Worm (Caenorhabditis elegans) whole organism, midembryonic: ENCODE data around the gene W02H5.8.
A peak's percentile ranks its signal among the peaks of the same experiment; 100 is the strongest.

Experiments used
- T22C8.4 ChIP-seq: fragments of 200-800 bp; sonication (Bioruptor generic); IDR thresholded peaks from 2 replicates; pipeline ENCODE4 v1.3.6; 2022; ENCODE audit warnings: missing genetic modification characterization, missing compliant biosample characterization
- cog-1 ChIP-seq: sonication (generic microtip); optimal IDR thresholded peaks from 2 replicates; lab custom pipeline; 2016; ENCODE audit warnings: missing genetic modification characterization, missing compliant biosample characterization
- flt-1 ChIP-seq: fragments of 200-800 bp; sonication (Bioruptor generic); IDR thresholded peaks from 2 replicates; pipeline ENCODE4 v1.3.6; 2022; ENCODE audit warnings: missing genetic modification characterization, missing compliant biosample characterization
- klf-2 ChIP-seq: fragments of 200-800 bp; sonication (Bioruptor generic); conservative IDR thresholded peaks from 2 replicates; pipeline ENCODE4 v1.3.6; 2022; ENCODE audit warnings: missing genetic modification reagents, missing genetic modification characterization, missing compliant biosample characterization
- med-1 ChIP-seq: sonication (generic microtip); optimal IDR thresholded peaks from 2 replicates; lab custom pipeline; 2017; ENCODE audit warnings: missing genetic modification characterization, mild to moderate bottlenecking, missing compliant biosample characterization, antibody characterized with exemption, missing genetic modification reagents; ENCODE audit not compliant: insufficient read depth
- ref-1 ChIP-seq: fragments of 200-800 bp; sonication (Bioruptor generic); conservative IDR thresholded peaks from 2 replicates; pipeline ENCODE4 v1.3.6; 2022; ENCODE audit warnings: missing genetic modification reagents, missing genetic modification characterization, missing compliant biosample characterization
- tab-1 ChIP-seq: fragments of 200-800 bp; sonication (Bioruptor generic); IDR thresholded peaks from 2 replicates; pipeline ENCODE4 v1.3.6; 2022; ENCODE audit warnings: missing genetic modification characterization, missing compliant biosample characterization
- ztf-23 ChIP-seq: fragments of 200-800 bp; sonication (Bioruptor generic); IDR thresholded peaks from 2 replicates; pipeline ENCODE4 v1.3.6; 2022; ENCODE audit warnings: missing genetic modification reagents, missing genetic modification characterization, missing compliant biosample characterization
- ztf-29 ChIP-seq: fragments of 200-800 bp; sonication (Bioruptor generic); IDR thresholded peaks from 2 replicates; pipeline ENCODE4 v1.3.6; 2022; ENCODE audit warnings: missing genetic modification reagents, missing genetic modification characterization, missing compliant biosample characterization

W02H5.8 gene

ce11 chrV:2652557-2653133 lies at the start of gene W02H5.8, which contains the start of gene angl-1:
W02H5.8 (minus strand) TSS chrV:2652657.
angl-1 (plus strand) TSS chrV:2653083.
- TF ChIP-seq klf-2 (GFP tag; lab: Robert Waterston, UW) (no peak), T22C8.4 (GFP tag; lab: Robert Waterston, UW) (no peak), tab-1 (GFP tag; lab: Robert Waterston, UW) (no peak), flt-1 (GFP tag; lab: Robert Waterston, UW) (no peak), ztf-23 (GFP tag; lab: Robert Waterston, UW) (no peak), ref-1 (GFP tag; lab: Robert Waterston, UW) (no peak), cog-1 (tag; lab: Kevin White, UChicago) (no peak), ztf-29 (GFP tag; lab: Robert Waterston, UW) (no peak), med-1 (no peak)

DNA sequence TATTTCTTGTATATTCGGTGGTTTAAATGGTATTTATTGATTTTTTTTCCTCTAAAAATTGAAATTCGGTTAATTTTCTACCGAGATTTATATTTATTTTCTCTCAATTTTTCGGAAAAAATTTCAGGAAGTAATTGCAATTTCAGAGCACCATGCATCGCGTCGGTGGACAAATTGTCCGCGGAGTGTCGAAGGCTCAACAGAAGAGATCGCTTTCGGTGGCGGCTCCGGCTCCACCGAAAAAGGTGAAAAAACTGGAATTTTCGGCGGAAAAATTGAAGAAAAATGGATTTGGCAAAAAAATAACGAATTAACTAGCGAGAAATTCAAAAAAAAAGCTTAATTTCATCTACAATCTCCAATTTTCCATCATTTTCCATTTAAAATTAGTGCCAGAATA lies 46.4 kb upstream of the W02H5.8 start, which contains the start of gene nuo-5:
TSS of gene nuo-5 (plus strand) at position 147 of the 400 bp plus-strand sequence.
- TF ChIP-seq flt-1 (GFP tag; lab: Robert Waterston, UW): no peak
- no peak for TF ChIP-seq tab-1 (GFP tag; lab: Robert Waterston, UW)
- TF ChIP-seq klf-2 (GFP tag; lab: Robert Waterston, UW): no peak
- no peak for TF ChIP-seq cog-1 (tag; lab: Kevin White, UChicago)
- TF ChIP-seq med-1: no peak
- TF ChIP-seq ref-1 (GFP tag; lab: Robert Waterston, UW): no peak
- TF ChIP-seq ztf-29 (GFP tag; lab: Robert Waterston, UW): no peak
- no peak for TF ChIP-seq ztf-23 (GFP tag; lab: Robert Waterston, UW)
- TF ChIP-seq T22C8.4 (GFP tag; lab: Robert Waterston, UW): no peak

DNA sequence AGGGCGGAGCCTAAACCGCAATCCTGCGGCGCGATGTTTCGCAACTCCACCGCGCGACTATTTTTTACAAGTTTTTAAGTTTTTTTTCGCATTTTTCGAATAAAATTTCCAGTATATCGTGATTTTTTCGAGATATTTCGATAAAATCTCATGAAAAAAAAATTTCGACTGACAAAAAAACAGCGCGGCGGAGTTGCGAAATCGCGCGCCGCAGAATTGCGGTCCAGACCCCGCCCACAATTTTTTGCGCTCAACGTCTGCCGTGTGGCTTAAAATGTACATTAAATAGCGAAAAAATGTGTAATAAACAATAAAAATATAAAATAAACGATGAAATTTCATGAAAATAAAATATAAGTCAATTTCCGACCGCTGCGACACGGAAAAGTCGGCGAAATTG lies 45.2 kb upstream of the W02H5.8 start:
- TF ChIP-seq ztf-29 (GFP tag; lab: Robert Waterston, UW): no peak
- TF ChIP-seq flt-1 (GFP tag; lab: Robert Waterston, UW): 0 out of 2 replicates have a peak, but pooled peaks have one; percentile 58
- no peak for TF ChIP-seq klf-2 (GFP tag; lab: Robert Waterston, UW)
- no peak for TF ChIP-seq tab-1 (GFP tag; lab: Robert Waterston, UW)
- no peak for TF ChIP-seq cog-1 (tag; lab: Kevin White, UChicago)
- TF ChIP-seq T22C8.4 (GFP tag; lab: Robert Waterston, UW): no peak
- no peak for TF ChIP-seq ref-1 (GFP tag; lab: Robert Waterston, UW)
- TF ChIP-seq med-1: peak; percentile 12
- no peak for TF ChIP-seq ztf-23 (GFP tag; lab: Robert Waterston, UW)

ce11 chrV:2695935-2696334 lies 43.5 kb upstream of the W02H5.8 start, which contains the start of gene Y45G12B.3:
Y45G12B.3 (minus strand) TSS chrV:2696254.
- no peak for TF ChIP-seq cog-1 (tag; lab: Kevin White, UChicago)
- no peak for TF ChIP-seq ztf-23 (GFP tag; lab: Robert Waterston, UW)
- no peak for TF ChIP-seq T22C8.4 (GFP tag; lab: Robert Waterston, UW)
- TF ChIP-seq flt-1 (GFP tag; lab: Robert Waterston, UW): no peak
- TF ChIP-seq klf-2 (GFP tag; lab: Robert Waterston, UW): no peak
- no peak for TF ChIP-seq med-1
- no peak for TF ChIP-seq tab-1 (GFP tag; lab: Robert Waterston, UW)
- TF ChIP-seq ztf-29 (GFP tag; lab: Robert Waterston, UW): no peak
- no peak for TF ChIP-seq ref-1 (GFP tag; lab: Robert Waterston, UW)

- TF ChIP-seq klf-2 (GFP tag; lab: Robert Waterston, UW) (0 out of 2 replicates have a peak, but pooled peaks have one; percentile 25), ref-1 (GFP tag; lab: Robert Waterston, UW) (no peak), tab-1 (GFP tag; lab: Robert Waterston, UW) (no peak)
Measured at ce11 chrV:2694389-2694788, 41.9 kb upstream of the W02H5.8 start, which contains the start of gene Y45G12B.2. Y45G12B.2 (plus strand) TSS chrV:2694771.

DNA sequence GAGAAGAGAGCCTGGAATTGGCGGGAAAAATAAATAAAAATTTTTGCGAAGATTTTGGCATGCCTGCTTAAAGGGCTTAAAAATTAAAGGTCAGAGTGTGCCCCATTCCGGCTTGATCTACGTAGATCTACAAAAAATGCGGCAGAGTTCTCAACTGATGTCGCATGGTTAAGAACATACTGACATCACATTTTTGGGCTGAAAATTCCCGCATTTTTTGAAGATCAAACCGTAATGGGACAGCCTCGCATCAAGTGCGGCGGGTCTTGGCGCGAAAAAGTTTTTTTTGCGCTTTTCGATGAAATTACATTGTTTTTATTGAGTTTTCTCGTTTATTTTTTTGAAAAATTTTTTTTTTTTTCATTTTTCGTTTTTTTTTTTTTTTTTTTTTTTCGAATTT lies 38.5 kb upstream of the W02H5.8 start:
- TF ChIP-seq ztf-29 (GFP tag; lab: Robert Waterston, UW) (no peak), ref-1 (GFP tag; lab: Robert Waterston, UW) (no peak), cog-1 (tag; lab: Kevin White, UChicago) (no peak), ztf-23 (GFP tag; lab: Robert Waterston, UW) (no peak), tab-1 (GFP tag; lab: Robert Waterston, UW) (no peak), flt-1 (GFP tag; lab: Robert Waterston, UW) (no peak), T22C8.4 (GFP tag; lab: Robert Waterston, UW) (no peak), klf-2 (GFP tag; lab: Robert Waterston, UW) (no peak), med-1 (no peak)

ce11 chrV:2690478-2690877 lies 38.0 kb upstream of the W02H5.8 start:
- TF ChIP-seq klf-2 (GFP tag; lab: Robert Waterston, UW) (no peak), ztf-23 (GFP tag; lab: Robert Waterston, UW) (no peak), flt-1 (GFP tag; lab: Robert Waterston, UW) (no peak)

DNA sequence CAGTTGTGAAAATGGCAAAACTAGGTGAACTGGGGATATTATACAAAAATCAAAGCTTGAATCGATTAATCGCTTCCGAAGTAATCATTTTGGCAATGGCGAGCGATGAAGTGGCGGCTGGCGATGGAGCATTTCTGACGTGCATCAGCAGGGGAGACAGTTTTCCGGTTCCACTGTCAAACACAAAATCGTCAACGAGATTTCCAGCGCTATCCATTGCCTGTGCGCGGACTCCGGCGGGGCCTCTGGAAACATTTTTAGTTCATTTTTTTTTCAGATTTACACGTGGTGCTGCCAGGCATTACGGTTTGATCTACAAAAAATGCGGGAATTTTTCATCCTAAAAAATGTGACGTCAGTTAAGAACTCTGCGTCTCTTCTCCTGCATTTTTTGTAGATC lies 36.1 kb upstream of the W02H5.8 start:
- no peak for TF ChIP-seq ztf-23 (GFP tag; lab: Robert Waterston, UW)
- TF ChIP-seq ref-1 (GFP tag; lab: Robert Waterston, UW): no peak
- no peak for TF ChIP-seq med-1
- TF ChIP-seq flt-1 (GFP tag; lab: Robert Waterston, UW): no peak
- no peak for TF ChIP-seq klf-2 (GFP tag; lab: Robert Waterston, UW)
- TF ChIP-seq tab-1 (GFP tag; lab: Robert Waterston, UW): no peak
- no peak for TF ChIP-seq ztf-29 (GFP tag; lab: Robert Waterston, UW)
- TF ChIP-seq cog-1 (tag; lab: Kevin White, UChicago): no peak
- TF ChIP-seq T22C8.4 (GFP tag; lab: Robert Waterston, UW): no peak

- TF ChIP-seq ztf-23 (GFP tag; lab: Robert Waterston, UW): no peak
- no peak for TF ChIP-seq ref-1 (GFP tag; lab: Robert Waterston, UW)
- TF ChIP-seq cog-1 (tag; lab: Kevin White, UChicago): no peak
- TF ChIP-seq ztf-29 (GFP tag; lab: Robert Waterston, UW): no peak
- no peak for TF ChIP-seq med-1
- no peak for TF ChIP-seq T22C8.4 (GFP tag; lab: Robert Waterston, UW)
Measured at ce11 chrV:2684227-2684626, 31.8 kb upstream of the W02H5.8 start.
